Fruit fly (Drosophila melanogaster) whole organism, embryonic: Measurements from ENCODE around the gene CG14054.

Experiments
- B-H1 ChIP-seq: fragments of 200-800 bp; sonication (Bioruptor generic); IDR thresholded peaks from 3 replicates; pipeline ENCODE4 v1.3.6; 2022; ENCODE audit warnings: missing biosample characterization, missing genetic modification characterization
- CG10209 ChIP-seq: fragments of 200-800 bp; sonication (Bioruptor generic); optimal IDR thresholded peaks from 3 replicates; lab custom pipeline; 2017; ENCODE audit warnings: missing biosample characterization, mild to moderate bottlenecking, missing genetic modification characterization, missing genetic modification reagents
- CG10366 ChIP-seq: fragments of 200-800 bp; sonication (Bioruptor generic); IDR thresholded peaks from 2 replicates; pipeline ENCODE4 v1.3.6; 2022; ENCODE audit warnings: missing biosample characterization, missing genetic modification characterization
- CG10462 ChIP-seq: fragments of 200-800 bp; sonication (Bioruptor generic); optimal IDR thresholded peaks from 2 replicates; lab custom pipeline; 2016; ENCODE audit warnings: missing biosample characterization, missing genetic modification characterization
- CG10543 ChIP-seq: fragments of 200-800 bp; sonication (Bioruptor generic); optimal IDR thresholded peaks from 3 replicates; lab custom pipeline; 2017; ENCODE audit warnings: missing biosample characterization, mild to moderate bottlenecking, missing genetic modification characterization, moderate library complexity
- CG13894 ChIP-seq: fragments of 200-800 bp; sonication (Bioruptor generic); optimal IDR thresholded peaks from 3 replicates; lab custom pipeline; 2018; ENCODE audit warnings: missing biosample characterization, mild to moderate bottlenecking, missing genetic modification characterization, moderate library complexity
- CG17361 ChIP-seq: fragments of 200-800 bp; sonication (Bioruptor generic); IDR thresholded peaks from 3 replicates; pipeline ENCODE4 v1.3.6; 2022; ENCODE audit warnings: missing biosample characterization, missing genetic modification characterization
- CG18011 ChIP-seq: fragments of 200-800 bp; sonication (Bioruptor generic); optimal IDR thresholded peaks from 2 replicates; lab custom pipeline; 2017; ENCODE audit warnings: missing biosample characterization, missing genetic modification characterization, mild to moderate bottlenecking, moderate library complexity, missing genotype
- CG18599 ChIP-seq: fragments of 200-800 bp; sonication (Bioruptor generic); optimal IDR thresholded peaks from 3 replicates; lab custom pipeline; 2017; ENCODE audit warnings: missing biosample characterization, missing genetic modification characterization, mild to moderate bottlenecking, moderate library complexity, missing genetic modification reagents
- CG18764 ChIP-seq: fragments of 200-800 bp; sonication (Bioruptor generic); optimal IDR thresholded peaks from 3 replicates; lab custom pipeline; 2016; ENCODE audit warnings: missing biosample characterization, missing genetic modification characterization
- CG42726 ChIP-seq: fragments of 200-800 bp; sonication (Bioruptor generic); IDR thresholded peaks from 2 replicates; pipeline ENCODE4 v1.3.6; 2022; ENCODE audit warnings: missing biosample characterization, missing genetic modification characterization; ENCODE audit not compliant: partially characterized antibody
- CG43689 ChIP-seq: fragments of 200-800 bp; sonication (Bioruptor generic); IDR thresholded peaks from 2 replicates; pipeline ENCODE4 v1.3.6; 2022; ENCODE audit warnings: missing biosample characterization, missing genetic modification characterization
- CG4854 ChIP-seq: fragments of 200-800 bp; sonication (Bioruptor generic); optimal IDR thresholded peaks from 2 replicates; lab custom pipeline; 2016; ENCODE audit warnings: missing biosample characterization, missing genetic modification characterization, inconsistent platforms
- CG5245 ChIP-seq: fragments of 200-800 bp; sonication (Bioruptor generic); optimal IDR thresholded peaks from 3 replicates; lab custom pipeline; 2016; ENCODE audit warnings: missing biosample characterization, missing genetic modification characterization
- CG6254 ChIP-seq: fragments of 200-800 bp; sonication (Bioruptor generic); optimal IDR thresholded peaks from 3 replicates; lab custom pipeline; 2017; ENCODE audit warnings: mild to moderate bottlenecking, missing biosample characterization, missing genetic modification reagents, missing genetic modification characterization
- CG7271 ChIP-seq: fragments of 200-800 bp; sonication (Bioruptor generic); optimal IDR thresholded peaks from 2 replicates; lab custom pipeline; 2018; ENCODE audit warnings: missing biosample characterization, mild to moderate bottlenecking, missing genetic modification characterization, moderate library complexity
- CG7357 ChIP-seq: fragments of 200-800 bp; sonication (Bioruptor generic); IDR thresholded peaks from 3 replicates; pipeline ENCODE4 v1.3.6; 2022; ENCODE audit warnings: missing biosample characterization, missing genetic modification characterization
- Chrac-16 ChIP-seq: fragments of 200-800 bp; sonication (Bioruptor generic); optimal IDR thresholded peaks from 3 replicates; lab custom pipeline; 2016; ENCODE audit warnings: missing biosample characterization, missing genetic modification characterization
- CkIIα-i1 ChIP-seq: fragments of 200-800 bp; sonication (Bioruptor generic); IDR thresholded peaks from 2 replicates; pipeline ENCODE4 v1.3.6; 2022; ENCODE audit warnings: missing biosample characterization, missing genetic modification characterization
- CrebB ChIP-seq: fragments of 200-800 bp; sonication (Bioruptor generic); optimal IDR thresholded peaks from 3 replicates; lab custom pipeline; 2018; ENCODE audit warnings: missing biosample characterization, mild to moderate bottlenecking, missing genetic modification characterization
- D ChIP-seq, 2 experiments: fragments of 200-800 bp in 1 of 2; fragments of >200 bp in 1 of 2; sonication (Bioruptor generic) in 1 of 2; optimal IDR thresholded peaks; 2 replicates in 1 of 2; 3 replicates in 1 of 2; lab custom pipeline; 2017; ENCODE audit warnings: mild to moderate bottlenecking in 1 of 2, missing biosample characterization in 1 of 2, missing genetic modification characterization in 1 of 2, missing genetic modification reagents in 1 of 2
- D19B ChIP-seq: fragments of 200-800 bp; sonication (Bioruptor generic); optimal IDR thresholded peaks from 2 replicates; lab custom pipeline; 2017; ENCODE audit warnings: missing biosample characterization, mild to moderate bottlenecking, missing genetic modification characterization
- Dfd ChIP-seq, 2 experiments: fragments of >200 bp; optimal IDR thresholded peaks; 2 replicates each; lab custom pipeline; 2017; ENCODE audit warnings: missing biosample characterization in 2 of 2, missing genetic modification characterization in 2 of 2
- Dip2 ChIP-seq: fragments of 200-800 bp; sonication (Bioruptor generic); IDR thresholded peaks from 2 replicates; pipeline ENCODE4 v1.3.6; 2022; ENCODE audit warnings: missing biosample characterization, missing genetic modification characterization
- Dref ChIP-seq: fragments of 200-800 bp; sonication (Bioruptor generic); IDR thresholded peaks from 2 replicates; pipeline ENCODE4 v1.3.6; 2022; ENCODE audit warnings: missing biosample characterization, missing genetic modification characterization
- Fer2 ChIP-seq: fragments of 200-800 bp; sonication (Bioruptor generic); optimal IDR thresholded peaks from 2 replicates; lab custom pipeline; 2018; ENCODE audit warnings: missing biosample characterization, mild to moderate bottlenecking, missing genetic modification characterization, moderate library complexity
- H15 ChIP-seq: fragments of 200-800 bp; sonication (Bioruptor generic); IDR thresholded peaks from 3 replicates; pipeline ENCODE4 v1.3.6; 2022; ENCODE audit warnings: missing biosample characterization, missing genetic modification characterization
- HLHmδ ChIP-seq: fragments of 200-800 bp; sonication (Bioruptor generic); optimal IDR thresholded peaks from 2 replicates; lab custom pipeline; 2018; ENCODE audit warnings: missing biosample characterization, mild to moderate bottlenecking, missing genetic modification characterization, moderate library complexity
- Hsf ChIP-seq: fragments of 200-800 bp; sonication (Bioruptor generic); optimal IDR thresholded peaks from 3 replicates; lab custom pipeline; 2016; ENCODE audit warnings: missing biosample characterization, missing genetic modification characterization
- MESR4 ChIP-seq: fragments of 200-800 bp; sonication (Bioruptor generic); optimal IDR thresholded peaks from 2 replicates; lab custom pipeline; 2018; ENCODE audit warnings: missing biosample characterization, mild to moderate bottlenecking, missing genetic modification characterization, moderate library complexity
- Mes4 ChIP-seq: fragments of 200-800 bp; sonication (Bioruptor generic); optimal IDR thresholded peaks from 2 replicates; lab custom pipeline; 2016; ENCODE audit warnings: missing biosample characterization, missing genetic modification characterization
- Ssrp ChIP-seq: fragments of 200-800 bp; sonication (Bioruptor generic); optimal IDR thresholded peaks from 2 replicates; lab custom pipeline; 2018; ENCODE audit warnings: missing biosample characterization, mild to moderate bottlenecking, missing genetic modification characterization, moderate library complexity
- abd-A ChIP-seq: fragments of 200-800 bp; sonication (Bioruptor generic); optimal IDR thresholded peaks from 3 replicates; lab custom pipeline; 2019; ENCODE audit warnings: missing biosample characterization, mild to moderate bottlenecking, missing genetic modification characterization, moderate library complexity
- bcd ChIP-seq: fragments of 200-800 bp; sonication (Bioruptor generic); optimal IDR thresholded peaks from 2 replicates; lab custom pipeline; 2017; ENCODE audit warnings: missing biosample characterization, mild to moderate bottlenecking, missing genetic modification characterization
- bigmax ChIP-seq: fragments of 200-800 bp; sonication (Bioruptor generic); optimal IDR thresholded peaks from 2 replicates; lab custom pipeline; 2018; ENCODE audit warnings: missing biosample characterization, mild to moderate bottlenecking, missing genetic modification characterization
- chm ChIP-seq: fragments of 200-800 bp; sonication (Bioruptor generic); IDR thresholded peaks from 2 replicates; pipeline ENCODE4 v1.3.6; 2022; ENCODE audit warnings: missing biosample characterization, missing genetic modification characterization
- cwo ChIP-seq: fragments of 200-800 bp; sonication (Bioruptor generic); optimal IDR thresholded peaks from 3 replicates; lab custom pipeline; 2017; ENCODE audit warnings: missing biosample characterization, missing genetic modification characterization, mild to moderate bottlenecking, moderate library complexity, missing genetic modification reagents
- esg ChIP-seq: fragments of 200-800 bp; sonication (Bioruptor generic); conservative IDR thresholded peaks from 2 replicates; pipeline ENCODE4 v1.3.6; 2022; ENCODE audit warnings: missing biosample characterization, missing genetic modification characterization
- grau ChIP-seq: fragments of 200-800 bp; optimal IDR thresholded peaks from 3 replicates; lab custom pipeline; 2019; ENCODE audit warnings: missing biosample characterization, mild to moderate bottlenecking, missing genetic modification characterization, moderate library complexity
- knrl ChIP-seq: fragments of 200-800 bp; sonication (Bioruptor generic); IDR thresholded peaks from 3 replicates; pipeline ENCODE4 v1.3.6; 2022; ENCODE audit warnings: missing biosample characterization, missing genetic modification characterization; ENCODE audit not compliant: partially characterized antibody
- lbe ChIP-seq: fragments of 200-800 bp; sonication (Bioruptor generic); optimal IDR thresholded peaks from 2 replicates; lab custom pipeline; 2016; ENCODE audit warnings: missing biosample characterization, mild to moderate bottlenecking, missing genetic modification characterization
- nerfin-2 ChIP-seq: fragments of 200-800 bp; sonication (Bioruptor generic); IDR thresholded peaks from 2 replicates; pipeline ENCODE4 v1.3.6; 2022; ENCODE audit warnings: missing biosample characterization, missing genetic modification characterization; ENCODE audit not compliant: partially characterized antibody
- oc ChIP-seq: fragments of 200-800 bp; sonication (Bioruptor generic); optimal IDR thresholded peaks from 2 replicates; lab custom pipeline; 2018; ENCODE audit warnings: missing biosample characterization, mild to moderate bottlenecking, missing genetic modification characterization, moderate library complexity
- pnt ChIP-seq: fragments of 200-800 bp; sonication (Bioruptor generic); optimal IDR thresholded peaks from 3 replicates; lab custom pipeline; 2016; ENCODE audit warnings: missing biosample characterization, missing genetic modification characterization
- sens ChIP-seq: fragments of 200-800 bp; sonication (Bioruptor generic); peaks from one replicate; lab custom pipeline; 2016; ENCODE audit warnings: missing biosample characterization, missing genetic modification characterization
- sr ChIP-seq: fragments of 200-800 bp; sonication (Bioruptor generic); IDR thresholded peaks from 3 replicates; pipeline ENCODE4 v1.3.6; 2022; ENCODE audit warnings: missing biosample characterization, missing genetic modification characterization
- tll ChIP-seq, 2 experiments: fragments of 200-800 bp in 1 of 2; fragments of >200 bp in 1 of 2; sonication (Bioruptor generic) in 1 of 2; optimal IDR thresholded peaks; 2 replicates each; lab custom pipeline; 2017 to 2019; ENCODE audit warnings: missing biosample characterization in 2 of 2, missing genetic modification characterization in 2 of 2, mild to moderate bottlenecking in 1 of 2, moderate library complexity in 1 of 2
- tna ChIP-seq: fragments of 200-800 bp; sonication (Bioruptor generic); IDR thresholded peaks from 2 replicates; pipeline ENCODE4 v1.3.6; 2022; ENCODE audit warnings: missing biosample characterization, missing genetic modification characterization; ENCODE audit not compliant: partially characterized antibody

The CG14054 gene

dm6 chrX:2036800-2037488 lies 29.2 kb downstream of the CG14054 start (continued):
- TF ChIP-seq CG4854 (GFP tag; lab: Kevin White, UChicago) (no peak), tll (GFP tag; optimal IDR thresholded peaks at IDR 0.05; lab: Kevin White, UChicago) (no peak), tna (GFP tag; lab: Robert Waterston, UW) (no peak), sens (peak; percentile 90), CG42726 (GFP tag; lab: Robert Waterston, UW) (no peak), D (optimal IDR thresholded peaks at IDR 0.05; lab: Kevin White, UChicago) (no peak), D (GFP tag; optimal IDR thresholded peaks at IDR 0.05; lab: Kevin White, UChicago) (peak; percentile 10), Chrac-16 (peak; percentile 8), sr (no peak; the same call in 2 of the 3 replicates), CG7357 (no peak), CG17361 (GFP tag; lab: Robert Waterston, UW) (0 out of 3 replicates have a peak, but pooled peaks have one; percentile 21), CG5245 (no peak), CkIIα-i1 (no peak), pnt (GFP tag; lab: Kevin White, UChicago) (peak; percentile 31), Dip2 (GFP tag; lab: Robert Waterston, UW) (no peak), cwo (GFP tag; lab: Kevin White, UChicago) (no peak), CG13894 (no peak), HLHmδ (GFP tag; lab: Kevin White, UChicago) (no peak), CG18011 (GFP tag; lab: Kevin White, UChicago) (no peak), Mes4 (GFP tag; lab: Kevin White, UChicago) (no peak), CG18764 (GFP tag; lab: Kevin White, UChicago) (no peak), Fer2 (tag; lab: Kevin White, UChicago) (no peak), nerfin-2 (GFP tag; lab: Robert Waterston, UW) (no peak), bigmax (GFP tag; lab: Kevin White, UChicago) (no peak), CG6254 (peak; percentile 86), oc (no peak), grau (tag; lab: Kevin White, UChicago) (peak; percentile 2), CG7271 (tag; lab: Kevin White, UChicago) (no peak), CG10543 (GFP tag; lab: Kevin White, UChicago) (no peak), knrl (GFP tag; lab: Robert Waterston, UW) (no peak), CG10209 (GFP tag; lab: Kevin White, UChicago) (no peak), Hsf (GFP tag; lab: Kevin White, UChicago) (peak; percentile 26), CrebB (tag; lab: Kevin White, UChicago) (no peak), CG43689 (GFP tag; lab: Robert Waterston, UW) (no peak), CG10462 (GFP tag; lab: Kevin White, UChicago) (no peak), chm (GFP tag; lab: Robert Waterston, UW) (0 out of 2 replicates have a peak, but pooled peaks have one; percentile 14), esg (no peak), CG10366 (peak; percentile 60), D19B (GFP tag; lab: Kevin White, UChicago) (peak; percentile 90), Ssrp (no peak), bcd (GFP tag; lab: Kevin White, UChicago) (peak; percentile 4), Dfd (GFP tag; optimal IDR thresholded peaks at IDR 0.05; lab: Kevin White, UChicago) (no peak), H15 (GFP tag; lab: Robert Waterston, UW) (0 out of 3 replicates have a peak, but pooled peaks have one; percentile 32), lbe (GFP tag; lab: Kevin White, UChicago) (no peak), abd-A (no peak), CG18599 (GFP tag; lab: Kevin White, UChicago) (peak; percentile 12), MESR4 (GFP tag; lab: Kevin White, UChicago) (no peak), B-H1 (GFP tag; lab: Robert Waterston, UW) (no peak), Dref (no peak)
